Worm (Caenorhabditis elegans): ENCODE data around the gene W04E12.3.

W04E12.3 gene

ce11 chrV:19747144-19747543, 5.4 kb downstream of the W04E12.3 start:
- TF ChIP-seq php-3 (GFP tag; IDR thresholded peaks at IDR 0.05) (0 out of 2 replicates have a peak, but pooled peaks have one; percentile 33), ceh-44 (GFP tag; IDR thresholded peaks at IDR 0.05) (no peak)

- TF ChIP-seq gei-8 (GFP tag; optimal IDR thresholded peaks at IDR 0.05) (no peak), dpl-1 (GFP tag; optimal IDR thresholded peaks at IDR 0.05) (no peak), nhr-48 (tag; optimal IDR thresholded peaks at IDR 0.05) (no peak), nhr-41 (GFP tag; IDR thresholded peaks at IDR 0.05) (no peak), aha-1 (tag) (no peak), lin-13 (GFP tag; optimal IDR thresholded peaks at IDR 0.05) (no peak), F49E8.2 (tag; optimal IDR thresholded peaks at IDR 0.05; ENCODE audit: borderline replicate concordance) (no peak), pqm-1 (tag; optimal IDR thresholded peaks at IDR 0.05) (peak; percentile 57), tra-1 (GFP tag; IDR thresholded peaks at IDR 0.05) (no peak), hlh-30 (tag; optimal IDR thresholded peaks at IDR 0.05; ENCODE audit: insufficient read depth) (no peak), fkh-10 (GFP tag; optimal IDR thresholded peaks at IDR 0.05) (no peak), daf-19 (GFP tag; conservative IDR thresholded peaks at IDR 0.05) (no peak), mdt-29 (GFP tag; IDR thresholded peaks at IDR 0.05) (no peak), pha-4 (GFP tag; IDR thresholded peaks at IDR 0.05) (no peak), pha-4 (tag; optimal IDR thresholded peaks at IDR 0.05) (no peak), ceh-62 (tag; optimal IDR thresholded peaks at IDR 0.05) (no peak), daf-16 (GFP tag; optimal IDR thresholded peaks at IDR 0.05) (no peak), daf-16 (tag; optimal IDR thresholded peaks at IDR 0.05) (peak; percentile 73), F26F4.8 (GFP tag; conservative IDR thresholded peaks at IDR 0.05) (no peak), mxl-2 (GFP tag; conservative IDR thresholded peaks at IDR 0.05) (no peak), nhr-237 (tag; optimal IDR thresholded peaks at IDR 0.05) (no peak), lin-1 (GFP tag; IDR thresholded peaks at IDR 0.05) (no peak), nhr-76 (tag; optimal IDR thresholded peaks at IDR 0.05) (no peak), saeg-2 (GFP tag; IDR thresholded peaks at IDR 0.05) (no peak), duxl-1 (tag; optimal IDR thresholded peaks at IDR 0.05; ENCODE audit: poor library complexity) (no peak), lin-29 (GFP tag; IDR thresholded peaks at IDR 0.05) (no peak), nhr-10 (tag; optimal IDR thresholded peaks at IDR 0.05) (no peak), R02D3.7 (tag; optimal IDR thresholded peaks at IDR 0.05) (no peak), mdl-1 (tag; optimal IDR thresholded peaks at IDR 0.05) (no peak), dve-1 (tag; optimal IDR thresholded peaks at IDR 0.05; ENCODE audit: insufficient read depth) (peak; percentile 20), mep-1 (tag; optimal IDR thresholded peaks at IDR 0.05) (no peak), dmd-6 (GFP tag; IDR thresholded peaks at IDR 0.05) (peak; percentile 84), nhr-28 (tag; optimal IDR thresholded peaks at IDR 0.05) (peak; percentile 57), dmd-9 (GFP tag; IDR thresholded peaks at IDR 0.05) (no peak), hlh-11 (tag; optimal IDR thresholded peaks at IDR 0.05) (peak; percentile 46), aly-2 (tag; optimal IDR thresholded peaks at IDR 0.05) (no peak), ces-1 (GFP tag; optimal IDR thresholded peaks at IDR 0.05) (no peak), dmd-8 (GFP tag; IDR thresholded peaks at IDR 0.05) (no peak), skn-1 (tag; optimal IDR thresholded peaks at IDR 0.05) (no peak), D1046.2 (GFP tag; IDR thresholded peaks at IDR 0.05) (no peak), attf-4 (tag; optimal IDR thresholded peaks at IDR 0.05) (no peak), egl-27 (tag; optimal IDR thresholded peaks at IDR 0.05) (no peak), spr-3 (GFP tag; optimal IDR thresholded peaks at IDR 0.05) (no peak), mes-2 (tag; optimal IDR thresholded peaks at IDR 0.05; ENCODE audit: poor library complexity, severe bottlenecking) (no peak), spr-1 (tag; optimal IDR thresholded peaks at IDR 0.05) (no peak), nhr-11 (tag; optimal IDR thresholded peaks at IDR 0.05) (no peak), nhr-111 (GFP tag; optimal IDR thresholded peaks at IDR 0.05) (no peak), nhr-102 (tag; optimal IDR thresholded peaks at IDR 0.05) (no peak), ama-1 (optimal IDR thresholded peaks at IDR 0.05) (no peak)
Observed at ce11 chrV:19751124-19751523, 9.4 kb downstream of the W04E12.3 start, which contains the start of gene clec-49. clec-49 (minus strand) TSS chrV:19751226.
